Worm (Caenorhabditis elegans): ENCODE data around the gene vdac-1.

ce11 chrIV:7487554-7488456, 19.9 kb downstream of the vdac-1 start, which contains the start of the genes his-60 and his-59:
- TF ChIP-seq zip-8 (tag; optimal IDR thresholded peaks at IDR 0.05) (no peak), drap-1 (GFP tag; optimal IDR thresholded peaks at IDR 0.05) (peak; percentile 63), pha-4 (tag; optimal IDR thresholded peaks at IDR 0.05) (peak; percentile 88), mab-5 (tag; optimal IDR thresholded peaks at IDR 0.05) (no peak), ztf-11 (tag; optimal IDR thresholded peaks at IDR 0.05) (peak; percentile 93)

All from whole organism, mixed stage, embryonic.